Worm (Caenorhabditis elegans) whole organism, young adult: ENCODE results near the gene Y54G2A.49.

Experiments used
- B0035.1 ChIP-seq: sonication (generic microtip); optimal IDR thresholded peaks from 2 replicates; lab custom pipeline; 2016; ENCODE audit warnings: missing genetic modification characterization, mild to moderate bottlenecking, missing compliant biosample characterization, missing genotype, missing genetic modification reagents
- C17E4.6 ChIP-seq: fragments of 200-800 bp; sonication (Bioruptor generic); IDR thresholded peaks from 2 replicates; pipeline ENCODE4 v1.3.6; 2022; ENCODE audit warnings: missing genetic modification reagents, missing genetic modification characterization, missing compliant biosample characterization
- D2030.7 ChIP-seq: fragments of 200-800 bp; sonication (Bioruptor generic); IDR thresholded peaks from 2 replicates; pipeline ENCODE4 v1.3.6; 2022; ENCODE audit warnings: missing genetic modification reagents, missing genetic modification characterization, missing compliant biosample characterization
- F22D6.2 ChIP-seq: sonication (generic microtip); optimal IDR thresholded peaks from 2 replicates; lab custom pipeline; 2016; ENCODE audit warnings: mild to moderate bottlenecking, missing genetic modification characterization, missing compliant biosample characterization
- F37B4.10 ChIP-seq: fragments of 200-800 bp; sonication (Bioruptor generic); IDR thresholded peaks from 2 replicates; pipeline ENCODE4 v1.3.6; 2022; ENCODE audit warnings: missing genetic modification characterization, missing compliant biosample characterization
- F39B2.1 ChIP-seq: fragments of 200-800 bp; sonication (Bioruptor generic); IDR thresholded peaks from 2 replicates; pipeline ENCODE4 v1.3.6; 2022; ENCODE audit warnings: missing genetic modification reagents, missing genetic modification characterization, missing compliant biosample characterization
- F57C9.4 ChIP-seq: sonication (generic microtip); optimal IDR thresholded peaks from 2 replicates; lab custom pipeline; 2017; ENCODE audit warnings: mild to moderate bottlenecking, missing genetic modification characterization, missing compliant biosample characterization
- K11D2.4 ChIP-seq: fragments of 200-800 bp; sonication (Bioruptor generic); IDR thresholded peaks from 2 replicates; pipeline ENCODE4 v1.3.6; 2022; ENCODE audit warnings: missing genetic modification reagents, missing genetic modification characterization, missing compliant biosample characterization
- K12H6.12 ChIP-seq: fragments of 200-800 bp; sonication (Bioruptor generic); optimal IDR thresholded peaks from 2 replicates; lab custom pipeline; 2018; ENCODE audit warnings: mild to moderate bottlenecking, missing genetic modification characterization, missing compliant biosample characterization
- T07F8.4 ChIP-seq: sonication (generic microtip); optimal IDR thresholded peaks from 2 replicates; lab custom pipeline; 2016; ENCODE audit warnings: mild to moderate bottlenecking, missing genetic modification characterization, moderate library complexity, missing compliant biosample characterization
- T26A5.8 ChIP-seq: sonication (generic microtip); optimal IDR thresholded peaks from 2 replicates; lab custom pipeline; 2016; ENCODE audit warnings: missing genetic modification characterization, missing compliant biosample characterization
- ZK185.1 ChIP-seq: sonication (generic microtip); optimal IDR thresholded peaks from 2 replicates; lab custom pipeline; 2016; ENCODE audit warnings: mild to moderate bottlenecking, missing genetic modification characterization, missing compliant biosample characterization; ENCODE audit not compliant: poor library complexity, severe bottlenecking
- ama-1 ChIP-seq, 3 experiments: fragments of 150-350 bp in 1 of 3; sonication (generic microtip) in 2 of 3; optimal IDR thresholded peaks; 2 replicates each; lab custom pipeline; 2014 to 2018; ENCODE audit warnings: missing biosample characterization in 2 of 3, missing genetic modification characterization in 2 of 3, missing genetic modification reagents in 2 of 3
- aptf-2 ChIP-seq: fragments of 200-800 bp; sonication (Bioruptor generic); conservative IDR thresholded peaks from 2 replicates; pipeline ENCODE4 v1.3.6; 2022; ENCODE audit warnings: missing genetic modification reagents, missing genetic modification characterization, missing compliant biosample characterization
- aptf-3 ChIP-seq: fragments of 200-800 bp; sonication (Bioruptor generic); IDR thresholded peaks from 2 replicates; pipeline ENCODE4 v1.3.6; 2022; ENCODE audit warnings: missing genetic modification characterization, missing compliant biosample characterization
- athp-1 ChIP-seq: sonication (generic microtip); optimal IDR thresholded peaks from 2 replicates; lab custom pipeline; 2017; ENCODE audit warnings: mild to moderate bottlenecking, missing genetic modification characterization, missing compliant biosample characterization
- attf-3 ChIP-seq: fragments of 200-800 bp; sonication (Bioruptor generic); conservative IDR thresholded peaks from 2 replicates; pipeline ENCODE4 v1.3.6; 2022; ENCODE audit warnings: missing genetic modification reagents, missing genetic modification characterization, missing compliant biosample characterization
- attf-6 ChIP-seq: fragments of 200-800 bp; sonication (Bioruptor generic); IDR thresholded peaks from 2 replicates; pipeline ENCODE4 v1.3.6; 2022; ENCODE audit warnings: missing genetic modification reagents, missing genetic modification characterization, missing compliant biosample characterization
- bed-2 ChIP-seq: fragments of 200-800 bp; sonication (Bioruptor generic); IDR thresholded peaks from 2 replicates; pipeline ENCODE4 v1.3.6; 2022; ENCODE audit warnings: missing genetic modification reagents, missing genetic modification characterization, missing compliant biosample characterization
- ccch-3 ChIP-seq: fragments of 200-800 bp; sonication (Bioruptor generic); optimal IDR thresholded peaks from 2 replicates; lab custom pipeline; 2018; ENCODE audit warnings: mild to moderate bottlenecking, missing genetic modification characterization, missing compliant biosample characterization
- ceh-40 ChIP-seq: fragments of 200-800 bp; sonication (Bioruptor generic); IDR thresholded peaks from 2 replicates; pipeline ENCODE4 v1.3.6; 2022; ENCODE audit warnings: missing genetic modification characterization, missing compliant biosample characterization
- ceh-58 ChIP-seq: fragments of 200-800 bp; sonication (Bioruptor generic); IDR thresholded peaks from 2 replicates; pipeline ENCODE4 v1.3.6; 2022; ENCODE audit warnings: missing genetic modification characterization, missing compliant biosample characterization
- ceh-91 ChIP-seq: fragments of 200-800 bp; sonication (Bioruptor generic); IDR thresholded peaks from 2 replicates; pipeline ENCODE4 v1.3.6; 2022; ENCODE audit warnings: missing genetic modification reagents, missing genetic modification characterization, missing compliant biosample characterization
- dpff-1 ChIP-seq: sonication (generic microtip); optimal IDR thresholded peaks from 2 replicates; lab custom pipeline; 2017; ENCODE audit warnings: mild to moderate bottlenecking, missing genetic modification characterization, missing compliant biosample characterization
- dpl-1 ChIP-seq: fragments of 150-350 bp; optimal IDR thresholded peaks from 2 replicates; lab custom pipeline; 2014; ENCODE audit warnings: missing biosample characterization, missing genetic modification reagents, missing genetic modification characterization
- hlh-12 ChIP-seq: sonication (generic microtip); optimal IDR thresholded peaks from 2 replicates; lab custom pipeline; 2016; ENCODE audit warnings: missing genetic modification characterization, missing compliant biosample characterization
- hmg-20 ChIP-seq: fragments of 200-800 bp; sonication (Bioruptor generic); IDR thresholded peaks from 2 replicates; pipeline ENCODE4 v1.3.6; 2022; ENCODE audit warnings: missing genetic modification reagents, missing genetic modification characterization, missing compliant biosample characterization
- hsf-1 ChIP-seq: fragments of 200-800 bp; sonication (Bioruptor generic); IDR thresholded peaks from 2 replicates; pipeline ENCODE4 v1.3.6; 2022; ENCODE audit warnings: missing genetic modification reagents, missing genetic modification characterization, missing compliant biosample characterization
- let-526 ChIP-seq: fragments of 200-800 bp; sonication (Bioruptor generic); IDR thresholded peaks from 2 replicates; pipeline ENCODE4 v1.3.6; 2022; ENCODE audit warnings: missing genetic modification reagents, missing genetic modification characterization, missing compliant biosample characterization
- lin-40 ChIP-seq: sonication (generic microtip); optimal IDR thresholded peaks from 2 replicates; lab custom pipeline; 2016; ENCODE audit warnings: missing genetic modification characterization, mild to moderate bottlenecking, missing compliant biosample characterization, missing genotype, missing genetic modification reagents
- lsl-1 ChIP-seq: fragments of 200-800 bp; sonication (Bioruptor generic); optimal IDR thresholded peaks from 2 replicates; lab custom pipeline; 2018; ENCODE audit warnings: mild to moderate bottlenecking, missing genetic modification characterization, moderate library complexity, missing compliant biosample characterization
- madf-3 ChIP-seq: fragments of 200-800 bp; sonication (Bioruptor generic); IDR thresholded peaks from 2 replicates; pipeline ENCODE4 v1.3.6; 2022; ENCODE audit warnings: missing genetic modification reagents, missing genetic modification characterization, missing compliant biosample characterization
- madf-6 ChIP-seq: fragments of 200-800 bp; sonication (Bioruptor generic); IDR thresholded peaks from 2 replicates; pipeline ENCODE4 v1.3.6; 2022; ENCODE audit warnings: missing genetic modification reagents, missing genetic modification characterization, missing compliant biosample characterization
- madf-8 ChIP-seq: fragments of 200-800 bp; sonication (Bioruptor generic); conservative IDR thresholded peaks from 2 replicates; pipeline ENCODE4 v1.3.6; 2022; ENCODE audit warnings: missing genetic modification reagents, missing genetic modification characterization, missing compliant biosample characterization
- mel-28 ChIP-seq: sonication (generic microtip); optimal IDR thresholded peaks from 2 replicates; lab custom pipeline; 2016; ENCODE audit warnings: borderline replicate concordance, mild to moderate bottlenecking, missing genetic modification characterization, missing compliant biosample characterization
- mxl-1 ChIP-seq: sonication (generic microtip); optimal IDR thresholded peaks from 2 replicates; lab custom pipeline; 2016; ENCODE audit warnings: missing genetic modification characterization, missing compliant biosample characterization
- nfya-2 ChIP-seq: fragments of 200-800 bp; sonication (Bioruptor generic); IDR thresholded peaks from 2 replicates; pipeline ENCODE4 v1.3.6; 2022; ENCODE audit warnings: missing genetic modification reagents, missing genetic modification characterization, missing compliant biosample characterization
- nfyb-1 ChIP-seq: fragments of 200-800 bp; sonication (Bioruptor generic); IDR thresholded peaks from 2 replicates; pipeline ENCODE4 v1.3.6; 2022; ENCODE audit warnings: missing genetic modification reagents, missing genetic modification characterization, missing compliant biosample characterization
- nhr-27 ChIP-seq: fragments of 200-800 bp; sonication (Bioruptor generic); optimal IDR thresholded peaks from 2 replicates; lab custom pipeline; 2018; ENCODE audit warnings: mild to moderate bottlenecking, missing genetic modification characterization, moderate library complexity, missing compliant biosample characterization
- pbrm-1 ChIP-seq: fragments of 200-800 bp; sonication (Bioruptor generic); IDR thresholded peaks from 2 replicates; pipeline ENCODE4 v1.3.6; 2022; ENCODE audit warnings: missing genetic modification reagents, missing genetic modification characterization, missing compliant biosample characterization
- pha-4 ChIP-seq: fragments of 150-350 bp; sonication (generic microtip); optimal IDR thresholded peaks from 2 replicates; lab custom pipeline; 2014; ENCODE audit warnings: missing biosample characterization, missing genetic modification reagents, missing genetic modification characterization
- rcor-1 ChIP-seq: fragments of 200-800 bp; sonication (Bioruptor generic); IDR thresholded peaks from 2 replicates; pipeline ENCODE4 v1.3.6; 2022; ENCODE audit warnings: missing genetic modification reagents, missing genetic modification characterization, missing compliant biosample characterization
- rec-8 ChIP-seq, 2 experiments: sonication (generic microtip); optimal IDR thresholded peaks; 2 replicates each; lab custom pipeline; 2016; ENCODE audit warnings: mild to moderate bottlenecking in 2 of 2, missing genetic modification characterization in 2 of 2, missing genetic modification reagents in 2 of 2, missing genotype in 2 of 2, missing biosample characterization in 1 of 2, missing compliant biosample characterization in 1 of 2, moderate library complexity in 1 of 2
- rpc-1 ChIP-seq, 2 experiments: fragments of 150-350 bp in 1 of 2; sonication (generic microtip) in 1 of 2; optimal IDR thresholded peaks; 2 replicates each; lab custom pipeline; 2014 to 2018; ENCODE audit warnings: missing biosample characterization in 1 of 2, missing genetic modification characterization in 1 of 2, missing genetic modification reagents in 1 of 2, missing genotype in 1 of 2
- snpc-1.1 ChIP-seq: sonication (generic microtip); optimal IDR thresholded peaks from 2 replicates; lab custom pipeline; 2017; ENCODE audit warnings: missing genetic modification characterization, mild to moderate bottlenecking, missing compliant biosample characterization, antibody characterized with exemption, moderate library complexity, missing genotype, missing genetic modification reagents; ENCODE audit not compliant: insufficient read depth
- somi-1 ChIP-seq: fragments of 200-800 bp; sonication (Bioruptor generic); optimal IDR thresholded peaks from 2 replicates; lab custom pipeline; 2018; ENCODE audit warnings: mild to moderate bottlenecking, missing genetic modification characterization, missing compliant biosample characterization
- tlf-1 ChIP-seq: fragments of 200-800 bp; sonication (Bioruptor generic); optimal IDR thresholded peaks from 2 replicates; lab custom pipeline; 2018; ENCODE audit warnings: mild to moderate bottlenecking, missing genetic modification characterization, missing compliant biosample characterization
- ztf-18 ChIP-seq: sonication (generic microtip); optimal IDR thresholded peaks from 2 replicates; lab custom pipeline; 2016; ENCODE audit warnings: missing genotype, mild to moderate bottlenecking, missing genetic modification characterization, missing compliant biosample characterization

Y54G2A.49 gene

DNA sequence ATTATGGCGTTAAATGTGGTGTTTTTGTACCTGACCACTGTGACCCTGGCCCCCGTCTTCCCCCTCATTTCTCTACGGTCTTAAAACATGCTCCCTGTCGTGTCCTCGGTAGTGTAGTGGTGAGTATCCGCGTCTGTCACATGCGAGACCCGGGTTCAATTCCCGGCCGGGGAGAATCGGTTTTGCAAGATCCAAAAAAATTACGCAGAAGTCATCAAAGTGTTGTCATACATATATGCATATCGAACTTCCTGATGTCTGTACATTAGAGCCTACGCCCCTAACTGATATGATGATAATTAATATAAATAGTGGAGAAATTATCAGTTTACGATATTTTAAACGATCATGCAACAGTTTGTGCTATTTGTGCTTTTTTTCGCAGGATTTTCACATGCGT is 47.5 kb downstream of the Y54G2A.49 start, which contains the start of gene Y54G2A.45 (continued):
- TF ChIP-seq ztf-18 (tag; lab: Kevin White, UChicago) (peak; percentile 84), T07F8.4 (tag; lab: Kevin White, UChicago) (peak; percentile 76), attf-6 (0 out of 2 replicates have a peak, but pooled peaks have one; percentile 52), let-526 (GFP tag; lab: Robert Waterston, UW) (no peak), ZK185.1 (tag; lab: Kevin White, UChicago) (peak; percentile 83), tlf-1 (GFP tag; lab: Kevin White, UChicago) (peak; percentile 52), bed-2 (GFP tag; lab: Robert Waterston, UW) (no peak), madf-6 (GFP tag; lab: Robert Waterston, UW) (peak; percentile 64), K12H6.12 (tag; lab: Kevin White, UChicago) (peak; percentile 13), aptf-3 (GFP tag; lab: Robert Waterston, UW) (no peak), ama-1 (optimal IDR thresholded peaks at IDR 0.05; lab: Kevin White, UChicago) (no peak), ama-1 (GFP tag; optimal IDR thresholded peaks at IDR 0.05; lab: Kevin White, UChicago) (peak in 1 of 2 experiments; percentile 6), dpff-1 (tag; lab: Kevin White, UChicago) (no peak), aptf-2 (GFP tag; lab: Robert Waterston, UW) (no peak), madf-8 (no peak; the same call in 1 of the 2 replicates), B0035.1 (peak; percentile 50), attf-3 (GFP tag; lab: Robert Waterston, UW) (peak; percentile 56), madf-3 (no peak), pbrm-1 (GFP tag; lab: Robert Waterston, UW) (peak; percentile 76), rec-8 (tag; optimal IDR thresholded peaks at IDR 0.05; lab: Kevin White, UChicago) (peak; percentile 62 to 84), hsf-1 (GFP tag; lab: Robert Waterston, UW) (peak; percentile 63; the same call in 1 of the 2 replicates), C17E4.6 (peak; percentile 48; the same call in 1 of the 2 replicates), F22D6.2 (tag; lab: Kevin White, UChicago) (peak; percentile 52), hmg-20 (GFP tag; lab: Robert Waterston, UW) (no peak), F57C9.4 (no peak), ceh-40 (GFP tag; lab: Robert Waterston, UW) (peak; percentile 30; the same call in 1 of the 2 replicates), snpc-1.1 (tag; lab: Kevin White, UChicago) (peak; percentile 47), athp-1 (tag; lab: Kevin White, UChicago) (peak; percentile 60), mel-28 (tag; lab: Kevin White, UChicago) (no peak), K11D2.4 (GFP tag; lab: Robert Waterston, UW) (peak; percentile 56; the same call in 1 of the 2 replicates), lin-40 (peak; percentile 71), ccch-3 (GFP tag; lab: Kevin White, UChicago) (no peak), T26A5.8 (tag; lab: Kevin White, UChicago) (peak; percentile 48), nfya-2 (GFP tag; lab: Robert Waterston, UW) (no peak), ceh-91 (no peak), nfyb-1 (GFP tag; lab: Robert Waterston, UW) (peak; percentile 78), hlh-12 (tag; lab: Kevin White, UChicago) (peak; percentile 20), nhr-27 (tag; lab: Kevin White, UChicago) (no peak), somi-1 (no peak), F39B2.1 (GFP tag; lab: Robert Waterston, UW) (no peak), pha-4 (no peak), mxl-1 (tag; lab: Kevin White, UChicago) (peak; percentile 79), rcor-1 (peak; percentile 66), F37B4.10 (no peak), D2030.7 (GFP tag; lab: Robert Waterston, UW) (peak; percentile 74), ceh-58 (no peak), lsl-1 (GFP tag; lab: Kevin White, UChicago) (peak; percentile 59), rpc-1 (optimal IDR thresholded peaks at IDR 0.05; lab: Kevin White, UChicago) (peak; percentile 93), rpc-1 (tag; optimal IDR thresholded peaks at IDR 0.05; lab: Kevin White, UChicago) (peak; percentile 95), dpl-1 (no peak)
